Fruit fly (Drosophila melanogaster) whole organism, embryonic: Measurements from ENCODE around the gene Aasdh.

ENCODE experiments used
- ATbp ChIP-seq: fragments of 200-800 bp; sonication (Bioruptor generic); optimal IDR thresholded peaks from 2 replicates; lab custom pipeline; 2017; ENCODE audit warnings: missing biosample characterization, mild to moderate bottlenecking, missing genetic modification characterization, missing genetic modification reagents
- CG10267 ChIP-seq: fragments of 200-800 bp; sonication (Bioruptor generic); optimal IDR thresholded peaks from 2 replicates; lab custom pipeline; 2018; ENCODE audit warnings: missing biosample characterization, mild to moderate bottlenecking, missing genetic modification characterization, moderate library complexity
- CG10565 ChIP-seq: fragments of 200-800 bp; sonication (Bioruptor generic); optimal IDR thresholded peaks from 3 replicates; lab custom pipeline; 2016; ENCODE audit warnings: missing biosample characterization, mild to moderate bottlenecking, missing genetic modification characterization
- CG11398 ChIP-seq: fragments of 200-800 bp; sonication (Bioruptor generic); optimal IDR thresholded peaks from 2 replicates; lab custom pipeline; 2016; ENCODE audit warnings: missing biosample characterization, missing genetic modification characterization
- CG13296 ChIP-seq: fragments of 200-800 bp; sonication (Bioruptor generic); optimal IDR thresholded peaks from 3 replicates; lab custom pipeline; 2018; ENCODE audit warnings: missing biosample characterization, mild to moderate bottlenecking, missing genetic modification characterization
- CG17829 ChIP-seq: fragments of 200-800 bp; optimal IDR thresholded peaks from 2 replicates; lab custom pipeline; 2019; ENCODE audit warnings: missing biosample characterization, mild to moderate bottlenecking, missing genetic modification characterization, moderate library complexity
- CG2712 ChIP-seq: fragments of 200-800 bp; optimal IDR thresholded peaks from 3 replicates; lab custom pipeline; 2019; ENCODE audit warnings: missing biosample characterization, mild to moderate bottlenecking, missing genetic modification characterization, moderate library complexity
- CG30431 ChIP-seq: fragments of 200-800 bp; sonication (Bioruptor generic); optimal IDR thresholded peaks from 2 replicates; lab custom pipeline; 2017; ENCODE audit warnings: missing biosample characterization, missing genetic modification characterization
- CG3163 ChIP-seq: fragments of 200-800 bp; sonication (Bioruptor generic); optimal IDR thresholded peaks from 3 replicates; lab custom pipeline; 2016; ENCODE audit warnings: missing biosample characterization, missing genetic modification characterization
- CG4360 ChIP-seq: fragments of 200-800 bp; sonication (Bioruptor generic); IDR thresholded peaks from 2 replicates; pipeline ENCODE4 v1.3.6; 2022; ENCODE audit warnings: missing biosample characterization, missing genetic modification characterization
- CG4617 ChIP-seq: fragments of 200-800 bp; sonication (Bioruptor generic); optimal IDR thresholded peaks from 3 replicates; lab custom pipeline; 2016; ENCODE audit warnings: missing biosample characterization, missing genetic modification characterization, borderline replicate concordance
- CG6683 ChIP-seq: fragments of 200-800 bp; sonication (Bioruptor generic); optimal IDR thresholded peaks from 2 replicates; lab custom pipeline; 2017; ENCODE audit warnings: missing biosample characterization, mild to moderate bottlenecking, missing genetic modification characterization, missing genetic modification reagents
- CG7928 ChIP-seq: fragments of 200-800 bp; sonication (Bioruptor generic); optimal IDR thresholded peaks from 2 replicates; lab custom pipeline; 2017; ENCODE audit warnings: missing biosample characterization, mild to moderate bottlenecking, missing genetic modification characterization
- CG9727 ChIP-seq: fragments of 200-800 bp; sonication (Bioruptor generic); optimal IDR thresholded peaks from 3 replicates; lab custom pipeline; 2017; ENCODE audit warnings: missing biosample characterization, mild to moderate bottlenecking, missing genetic modification characterization
- D19A ChIP-seq: fragments of 200-800 bp; optimal IDR thresholded peaks from 3 replicates; lab custom pipeline; 2019; ENCODE audit warnings: missing biosample characterization, mild to moderate bottlenecking, missing genetic modification characterization, moderate library complexity
- Dek ChIP-seq: fragments of 200-800 bp; sonication (Bioruptor generic); optimal IDR thresholded peaks from 3 replicates; lab custom pipeline; 2019; ENCODE audit warnings: missing biosample characterization, mild to moderate bottlenecking, missing genetic modification characterization, moderate library complexity
- E2f1 ChIP-seq: fragments of 200-800 bp; sonication (Bioruptor generic); IDR thresholded peaks from 2 replicates; pipeline ENCODE4 v1.3.6; 2022; ENCODE audit warnings: missing biosample characterization, missing genetic modification characterization
- Fer2 ChIP-seq: fragments of 200-800 bp; sonication (Bioruptor generic); optimal IDR thresholded peaks from 2 replicates; lab custom pipeline; 2018; ENCODE audit warnings: missing biosample characterization, mild to moderate bottlenecking, missing genetic modification characterization, moderate library complexity
- H15 ChIP-seq: fragments of 200-800 bp; sonication (Bioruptor generic); IDR thresholded peaks from 3 replicates; pipeline ENCODE4 v1.3.6; 2022; ENCODE audit warnings: missing biosample characterization, missing genetic modification characterization
- HHEX ChIP-seq: fragments of 200-800 bp; sonication (Bioruptor generic); optimal IDR thresholded peaks from 3 replicates; lab custom pipeline; 2017; ENCODE audit warnings: missing biosample characterization, mild to moderate bottlenecking, missing genetic modification characterization, missing genetic modification reagents
- Hr3 ChIP-seq: fragments of 200-800 bp; sonication (Bioruptor generic); optimal IDR thresholded peaks from 3 replicates; lab custom pipeline; 2016; ENCODE audit warnings: missing biosample characterization, missing genetic modification characterization
- MESR4 ChIP-seq: fragments of 200-800 bp; sonication (Bioruptor generic); optimal IDR thresholded peaks from 2 replicates; lab custom pipeline; 2018; ENCODE audit warnings: missing biosample characterization, mild to moderate bottlenecking, missing genetic modification characterization, moderate library complexity
- Mrtf ChIP-seq: fragments of 200-800 bp; sonication (Bioruptor generic); IDR thresholded peaks from 3 replicates; pipeline ENCODE4 v1.3.6; 2022; ENCODE audit warnings: missing biosample characterization, missing genetic modification characterization
- Nf-YC ChIP-seq: fragments of 200-800 bp; optimal IDR thresholded peaks from 3 replicates; lab custom pipeline; 2019; ENCODE audit warnings: missing biosample characterization, mild to moderate bottlenecking, missing genetic modification characterization, moderate library complexity
- Poxn ChIP-seq: fragments of 200-800 bp; sonication (Bioruptor generic); IDR thresholded peaks from 2 replicates; pipeline ENCODE4 v1.3.6; 2022; ENCODE audit warnings: missing biosample characterization, missing genetic modification characterization
- Scr ChIP-seq: fragments of 200-800 bp; sonication (Bioruptor generic); IDR thresholded peaks from 2 replicates; pipeline ENCODE4 v1.3.6; 2022; ENCODE audit warnings: missing biosample characterization, missing genetic modification characterization; ENCODE audit not compliant: partially characterized antibody
- Sry-β ChIP-seq: fragments of 200-800 bp; sonication (Bioruptor generic); optimal IDR thresholded peaks from 2 replicates; lab custom pipeline; 2018; ENCODE audit warnings: missing biosample characterization, mild to moderate bottlenecking, missing genetic modification characterization, moderate library complexity
- Xbp1 ChIP-seq: fragments of 200-800 bp; sonication (Bioruptor generic); optimal IDR thresholded peaks from 3 replicates; lab custom pipeline; 2016; ENCODE audit warnings: missing biosample characterization, mild to moderate bottlenecking, missing genetic modification characterization
- Xrp1 ChIP-seq: fragments of 200-800 bp; sonication (Bioruptor generic); IDR thresholded peaks from 2 replicates; pipeline ENCODE4 v1.3.6; 2022; ENCODE audit warnings: missing biosample characterization, missing genetic modification characterization
- ash1 ChIP-seq: fragments of 200-800 bp; sonication (Bioruptor generic); optimal IDR thresholded peaks from 2 replicates; lab custom pipeline; 2018; ENCODE audit warnings: missing biosample characterization, mild to moderate bottlenecking, missing genetic modification characterization
- crp ChIP-seq, 2 experiments: fragments of 200-800 bp; sonication (Bioruptor generic); optimal IDR thresholded peaks; 2 replicates in 1 of 2; 3 replicates in 1 of 2; lab custom pipeline; 2017; ENCODE audit warnings: missing biosample characterization in 2 of 2, missing genetic modification characterization in 2 of 2, mild to moderate bottlenecking in 1 of 2, moderate library complexity in 1 of 2
- fd96Cb ChIP-seq: fragments of 200-800 bp; sonication (Bioruptor generic); optimal IDR thresholded peaks from 2 replicates; lab custom pipeline; 2018; ENCODE audit warnings: missing biosample characterization, mild to moderate bottlenecking, missing genetic modification characterization, moderate library complexity
- jigr1 ChIP-seq: fragments of 200-800 bp; sonication (Bioruptor generic); IDR thresholded peaks from 3 replicates; pipeline ENCODE4 v1.3.6; 2022; ENCODE audit warnings: missing biosample characterization, missing genetic modification characterization
- ken ChIP-seq: fragments of 200-800 bp; sonication (Bioruptor generic); IDR thresholded peaks from 3 replicates; pipeline ENCODE4 v1.3.6; 2022; ENCODE audit warnings: missing biosample characterization, missing genetic modification characterization
- kni ChIP-seq: fragments of 200-800 bp; sonication (Bioruptor generic); optimal IDR thresholded peaks from 3 replicates; lab custom pipeline; 2017; ENCODE audit warnings: mild to moderate bottlenecking, missing biosample characterization, missing genetic modification reagents, missing genetic modification characterization
- lilli ChIP-seq: fragments of 200-800 bp; sonication (Bioruptor generic); optimal IDR thresholded peaks from 3 replicates; lab custom pipeline; 2016; ENCODE audit warnings: missing biosample characterization, missing genetic modification characterization
- mirr ChIP-seq: fragments of 200-800 bp; sonication (Bioruptor generic); optimal IDR thresholded peaks from 3 replicates; lab custom pipeline; 2018; ENCODE audit warnings: missing biosample characterization, mild to moderate bottlenecking, missing genetic modification characterization
- nerfin-1 ChIP-seq: fragments of 200-800 bp; sonication (Bioruptor generic); optimal IDR thresholded peaks from 3 replicates; lab custom pipeline; 2019; ENCODE audit warnings: missing biosample characterization, mild to moderate bottlenecking, missing genetic modification characterization, moderate library complexity
- nerfin-2 ChIP-seq: fragments of 200-800 bp; sonication (Bioruptor generic); IDR thresholded peaks from 2 replicates; pipeline ENCODE4 v1.3.6; 2022; ENCODE audit warnings: missing biosample characterization, missing genetic modification characterization; ENCODE audit not compliant: partially characterized antibody
- psq ChIP-seq: fragments of 200-800 bp; sonication (Bioruptor generic); optimal IDR thresholded peaks from 2 replicates; lab custom pipeline; 2017; ENCODE audit warnings: missing biosample characterization, missing genetic modification characterization
- salm ChIP-seq: fragments of 200-800 bp; sonication (Bioruptor generic); optimal IDR thresholded peaks from 2 replicates; lab custom pipeline; 2018; ENCODE audit warnings: missing biosample characterization, mild to moderate bottlenecking, missing genetic modification characterization
- sc ChIP-seq, 3 experiments: fragments of >200 bp in 2 of 3; fragments of 200-800 bp in 1 of 3; sonication (Bioruptor generic) in 1 of 3; optimal IDR thresholded peaks; 2 replicates in 2 of 3; 3 replicates in 1 of 3; lab custom pipeline; 2017; ENCODE audit warnings: mild to moderate bottlenecking in 1 of 3, missing biosample characterization in 1 of 3, missing genetic modification characterization in 1 of 3, missing genetic modification reagents in 1 of 3
- shn ChIP-seq: fragments of 200-800 bp; sonication (Bioruptor generic); optimal IDR thresholded peaks from 3 replicates; lab custom pipeline; 2016; ENCODE audit warnings: missing biosample characterization, missing genetic modification characterization
- sisA ChIP-seq: fragments of 200-800 bp; sonication (Bioruptor generic); IDR thresholded peaks from 2 replicates; pipeline ENCODE4 v1.3.6; 2022; ENCODE audit warnings: missing biosample characterization, missing genetic modification characterization
- stwl ChIP-seq: fragments of 200-800 bp; sonication (Bioruptor generic); optimal IDR thresholded peaks from 3 replicates; lab custom pipeline; 2018; ENCODE audit warnings: missing biosample characterization, mild to moderate bottlenecking, missing genetic modification characterization, moderate library complexity
- tin ChIP-seq: fragments of 200-800 bp; sonication (Bioruptor generic); optimal IDR thresholded peaks from 3 replicates; lab custom pipeline; 2016; ENCODE audit warnings: missing biosample characterization, missing genetic modification characterization
- toy ChIP-seq: fragments of 200-800 bp; sonication (Bioruptor generic); IDR thresholded peaks from 2 replicates; pipeline ENCODE4 v1.3.6; 2022; ENCODE audit warnings: missing biosample characterization, missing genetic modification characterization
- trem ChIP-seq: fragments of 200-800 bp; optimal IDR thresholded peaks from 3 replicates; lab custom pipeline; 2019; ENCODE audit warnings: missing biosample characterization, mild to moderate bottlenecking, missing genetic modification characterization, moderate library complexity
- yki ChIP-seq: fragments of >200 bp; optimal IDR thresholded peaks from 3 replicates; lab custom pipeline; 2018
- zf30C ChIP-seq: fragments of 200-800 bp; sonication (Bioruptor generic); optimal IDR thresholded peaks from 3 replicates; lab custom pipeline; 2018; ENCODE audit warnings: missing biosample characterization, mild to moderate bottlenecking, missing genetic modification characterization
- zfh2 ChIP-seq: fragments of 200-800 bp; sonication (Bioruptor generic); optimal IDR thresholded peaks from 2 replicates; lab custom pipeline; 2016; ENCODE audit warnings: missing biosample characterization, missing genetic modification characterization

Gene Aasdh

DNA sequence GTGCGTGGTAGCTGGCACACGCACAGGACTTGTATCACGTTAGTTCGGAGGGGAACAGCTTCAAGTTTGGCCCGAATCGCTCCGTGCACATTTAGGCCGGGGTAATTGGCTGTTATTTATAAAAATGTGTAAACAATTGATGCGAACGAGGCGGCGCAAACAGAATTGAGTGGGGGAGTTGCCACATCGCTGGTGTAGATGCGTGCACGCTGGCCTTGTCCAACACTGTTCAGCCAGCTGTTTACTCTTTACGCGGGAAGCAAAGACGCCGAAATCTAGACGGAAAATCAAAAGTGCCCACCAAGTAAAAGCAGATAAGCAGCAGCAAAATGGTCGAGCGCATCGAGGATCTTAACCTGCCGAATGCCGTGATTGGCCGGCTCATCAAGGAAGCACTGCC, 12.2 kb downstream of the Aasdh start, which contains the start of the genes D12 and Chrac-14 (continued):
- TF ChIP-seq sc (optimal IDR thresholded peaks at IDR 0.05; lab: Kevin White, UChicago), result no peak
- TF ChIP-seq sc (GFP tag; optimal IDR thresholded peaks at IDR 0.05; lab: Kevin White, UChicago), result no peak
- TF ChIP-seq zfh2 (GFP tag; lab: Kevin White, UChicago), result peak; percentile 14
- TF ChIP-seq Fer2, result no peak
- TF ChIP-seq CG4360 (GFP tag; lab: Robert Waterston, UW), result no peak
- TF ChIP-seq toy (GFP tag; lab: Robert Waterston, UW), result no peak
- TF ChIP-seq shn, result no peak
- TF ChIP-seq jigr1 (GFP tag; lab: Robert Waterston, UW), result no peak
- peak; percentile 51 for TF ChIP-seq CG4617 (GFP tag; lab: Kevin White, UChicago)
- TF ChIP-seq nerfin-1, result no peak
- TF ChIP-seq trem (tag; lab: Kevin White, UChicago), result peak; percentile 49
- no peak for TF ChIP-seq salm
- TF ChIP-seq CG10565 (GFP tag; lab: Kevin White, UChicago), result no peak
- no peak for TF ChIP-seq kni (GFP tag; lab: Kevin White, UChicago)
- no peak for TF ChIP-seq zf30C (GFP tag; lab: Kevin White, UChicago)
- TF ChIP-seq Scr (GFP tag; lab: Robert Waterston, UW), result no peak
- TF ChIP-seq MESR4 (GFP tag; lab: Kevin White, UChicago), result peak; percentile 42
- no peak for TF ChIP-seq HHEX (GFP tag; lab: Kevin White, UChicago)
- no peak for TF ChIP-seq mirr (GFP tag; lab: Kevin White, UChicago)
- TF ChIP-seq psq (GFP tag; lab: Kevin White, UChicago), result peak; percentile 8
- TF ChIP-seq yki (lab: Kevin White, UChicago), result no peak
- TF ChIP-seq crp (GFP tag; optimal IDR thresholded peaks at IDR 0.05; lab: Kevin White, UChicago), result peak; percentile 60 to 92
- TF ChIP-seq CG11398 (GFP tag; lab: Kevin White, UChicago), result no peak
- peak; percentile 37; the same call in 1 of the 2 replicates for TF ChIP-seq E2f1 (GFP tag; lab: Robert Waterston, UW)
- TF ChIP-seq CG10267 (tag; lab: Kevin White, UChicago), result peak; percentile 93
- TF ChIP-seq CG30431 (GFP tag; lab: Kevin White, UChicago), result no peak
- TF ChIP-seq CG17829 (tag; lab: Kevin White, UChicago), result peak; percentile 9
- TF ChIP-seq Sry-β (GFP tag; lab: Kevin White, UChicago), result no peak
- peak; percentile 23 for TF ChIP-seq Xbp1
- no peak for TF ChIP-seq Nf-YC
- no peak for TF ChIP-seq CG7928
- TF ChIP-seq H15 (GFP tag; lab: Robert Waterston, UW), result no peak
- TF ChIP-seq lilli (GFP tag; lab: Kevin White, UChicago), result peak; percentile 13
- TF ChIP-seq Xrp1 (GFP tag; lab: Robert Waterston, UW), result peak; percentile 12; the same call in 1 of the 2 replicates
- TF ChIP-seq Poxn (GFP tag; lab: Robert Waterston, UW), result no peak
- no peak for TF ChIP-seq CG9727 (GFP tag; lab: Kevin White, UChicago)
- TF ChIP-seq Mrtf (GFP tag; lab: Robert Waterston, UW), result no peak
- peak; percentile 68 for TF ChIP-seq stwl (tag; lab: Kevin White, UChicago)
- no peak for TF ChIP-seq ATbp (GFP tag; lab: Kevin White, UChicago)
- TF ChIP-seq sisA, result peak; percentile 13; the same call in 1 of the 2 replicates
- no peak for TF ChIP-seq D19A (tag; lab: Kevin White, UChicago)
- no peak for TF ChIP-seq fd96Cb
- peak; percentile 56; the same call in 1 of the 3 replicates for TF ChIP-seq ken (GFP tag; lab: Robert Waterston, UW)
- TF ChIP-seq CG13296 (GFP tag; lab: Kevin White, UChicago), result no peak
- no peak for TF ChIP-seq Hr3 (GFP tag; lab: Kevin White, UChicago)
- TF ChIP-seq CG2712 (tag; lab: Kevin White, UChicago), result no peak
- TF ChIP-seq tin (GFP tag; lab: Kevin White, UChicago), result peak; percentile 27
- no peak for TF ChIP-seq Dek (tag; lab: Kevin White, UChicago)
- no peak for TF ChIP-seq CG6683 (GFP tag; lab: Kevin White, UChicago)
- no peak for TF ChIP-seq ash1
- TF ChIP-seq nerfin-2 (GFP tag; lab: Robert Waterston, UW), result no peak
- no peak for TF ChIP-seq CG3163 (GFP tag; lab: Kevin White, UChicago)
